Fruit fly (Drosophila melanogaster) whole organism: ENCODE measurements around the gene CG14963.
A peak's percentile ranks its signal among the peaks of the same experiment; 100 is the strongest.

Experiments
- CG8478 ChIP-seq: fragments of >200 bp; optimal IDR thresholded peaks from 2 replicates; lab custom pipeline; 2018; ENCODE audit warnings: inconsistent platforms
- Dll ChIP-seq: fragments of >200 bp; optimal IDR thresholded peaks from 2 replicates; lab custom pipeline; 2017
- EcR ChIP-seq, 2 experiments: fragments of >200 bp; optimal IDR thresholded peaks; 2 replicates each; lab custom pipeline; 2017; ENCODE audit warnings: missing biosample characterization in 2 of 2, missing genetic modification characterization in 2 of 2, missing genetic modification reagents in 2 of 2
- pan ChIP-seq: fragments of >200 bp; optimal IDR thresholded peaks from 2 replicates; lab custom pipeline; 2017
- psq ChIP-seq: fragments of >200 bp; optimal IDR thresholded peaks from 2 replicates; lab custom pipeline; 2017
- usp ChIP-seq: fragments of >200 bp; optimal IDR thresholded peaks from 2 replicates; lab custom pipeline; 2017; ENCODE audit warnings: missing biosample characterization, missing genetic modification characterization, mixed read lengths

Gene CG14963

dm6 chr3L:3164951-3165350 lies 7.4 kb downstream of the CG14963 start, which contains the start of gene CG32280:
TSS of gene CG32280 (plus strand) at chr3L:3165181.
- TF ChIP-seq CG8478 = no peak

- TF ChIP-seq psq (lab: Kevin White, UChicago) (no peak), pan (lab: Kevin White, UChicago) (no peak), Dll (no peak), CG8478 (no peak), usp (no peak)
Measured at dm6 chr3L:3162584-3162983, 9.8 kb downstream of the CG14963 start.

dm6 chr3L:3161968-3162367 lies 10.4 kb downstream of the CG14963 start, which contains the start of gene rasp:
TSS of gene rasp (plus strand) at chr3L:3162180.
- no peak for TF ChIP-seq pan (lab: Kevin White, UChicago)
- no peak for TF ChIP-seq CG8478
- TF ChIP-seq EcR (GFP tag; optimal IDR thresholded peaks at IDR 0.05; lab: Kevin White, UChicago) = no peak
- no peak for TF ChIP-seq psq (lab: Kevin White, UChicago)
- TF ChIP-seq Dll = no peak
- no peak for TF ChIP-seq usp

- TF ChIP-seq psq (lab: Kevin White, UChicago) = no peak
- no peak for TF ChIP-seq CG8478
- TF ChIP-seq usp = no peak
- no peak for TF ChIP-seq pan (lab: Kevin White, UChicago)
- no peak for TF ChIP-seq EcR (GFP tag; optimal IDR thresholded peaks at IDR 0.05; lab: Kevin White, UChicago)
- no peak for TF ChIP-seq Dll
Measured at dm6 chr3L:3159309-3160194, 12.8 kb downstream of the CG14963 start, which contains the start of the genes ND-30 and CG15812. TSS of gene ND-30 (minus strand) at chr3L:3159578. TSS of gene CG15812 (plus strand) at chr3L:3159991.

dm6 chr3L:3157651-3158050 lies 14.7 kb downstream of the CG14963 start:
- TF ChIP-seq CG8478 (no peak), usp (no peak), Dll (no peak), pan (lab: Kevin White, UChicago) (no peak), EcR (GFP tag; optimal IDR thresholded peaks at IDR 0.05; lab: Kevin White, UChicago) (no peak), psq (lab: Kevin White, UChicago) (no peak)

- TF ChIP-seq pan (lab: Kevin White, UChicago) (no peak), CG8478 (no peak), Dll (no peak), usp (no peak), EcR (GFP tag; optimal IDR thresholded peaks at IDR 0.05; lab: Kevin White, UChicago) (no peak), psq (lab: Kevin White, UChicago) (no peak)
Measured at dm6 chr3L:3150376-3150775, 22.0 kb downstream of the CG14963 start.

- no peak for TF ChIP-seq psq (lab: Kevin White, UChicago)
- TF ChIP-seq Dll = peak; percentile 18
Measured at dm6 chr3L:3149060-3149872, 23.1 kb downstream of the CG14963 start.

dm6 chr3L:3148125-3149059 lies 24.0 kb downstream of the CG14963 start, which contains the start of the genes Usp5 and BtbVII:
TSS of gene Usp5 (minus strand) at chr3L:3148358.
TSS of gene BtbVII (plus strand) at chr3L:3148646.
- TF ChIP-seq psq (lab: Kevin White, UChicago) (no peak), EcR (GFP tag; optimal IDR thresholded peaks at IDR 0.05; lab: Kevin White, UChicago) (no peak), usp (no peak), CG8478 (no peak), pan (lab: Kevin White, UChicago) (no peak), Dll (no peak)

- TF ChIP-seq psq (lab: Kevin White, UChicago) = no peak
- TF ChIP-seq CG8478 = no peak
- TF ChIP-seq EcR (GFP tag; optimal IDR thresholded peaks at IDR 0.05; lab: Kevin White, UChicago) = no peak
- no peak for TF ChIP-seq pan (lab: Kevin White, UChicago)
- TF ChIP-seq usp = no peak
- no peak for TF ChIP-seq Dll
Measured at dm6 chr3L:3143383-3143962, 28.9 kb downstream of the CG14963 start, which contains the start of the genes CG11537 and Alg2. TSS of gene CG11537 (minus strand) at chr3L:3143457. TSS of gene Alg2 (plus strand) at chr3L:3143808.

dm6 chr3L:3142516-3143382 lies 29.6 kb downstream of the CG14963 start:
- no peak for TF ChIP-seq pan (lab: Kevin White, UChicago)

dm6 chr3L:3141411-3141810 lies 30.9 kb downstream of the CG14963 start:
- TF ChIP-seq EcR (GFP tag; optimal IDR thresholded peaks at IDR 0.05; lab: Kevin White, UChicago) (no peak), CG8478 (no peak), Dll (no peak), psq (lab: Kevin White, UChicago) (no peak), usp (no peak), pan (lab: Kevin White, UChicago) (no peak)
